Fruit fly (Drosophila melanogaster) whole organism, wandering third instar larva: Measurements from ENCODE around the gene CG31687.

Experiments
- CG32264 ChIP-seq: fragments of 200-800 bp; sonication (Bioruptor generic); optimal IDR thresholded peaks from 2 replicates; lab custom pipeline; 2016; ENCODE audit warnings: missing biosample characterization, missing genetic modification characterization
- CG9705 ChIP-seq: fragments of 200-800 bp; sonication (Bioruptor generic); optimal IDR thresholded peaks from 2 replicates; lab custom pipeline; 2018; ENCODE audit warnings: missing biosample characterization, mild to moderate bottlenecking, missing genetic modification characterization
- CrebA ChIP-seq: fragments of 200-800 bp; sonication (Bioruptor generic); optimal IDR thresholded peaks from 2 replicates; lab custom pipeline; 2016; ENCODE audit warnings: missing biosample characterization, mild to moderate bottlenecking, missing genetic modification characterization, borderline replicate concordance
- N ChIP-seq: fragments of >200 bp; optimal IDR thresholded peaks from 2 replicates; lab custom pipeline; 2018; ENCODE audit warnings: missing biosample characterization, missing external identifiers, missing genetic modification characterization
- Sp1 ChIP-seq: fragments of 200-800 bp; sonication (Bioruptor generic); optimal IDR thresholded peaks from 3 replicates; lab custom pipeline; 2019; ENCODE audit warnings: missing biosample characterization, mild to moderate bottlenecking, missing genetic modification characterization, moderate library complexity
- Vsx2 ChIP-seq: fragments of 200-300, 225-300 bp; sonication (Bioruptor generic); optimal IDR thresholded peaks from 2 replicates; lab custom pipeline; 2018; ENCODE audit warnings: missing biosample characterization, missing genetic modification characterization; ENCODE audit not compliant: partially characterized antibody
- dl ChIP-seq, 2 experiments: fragments of 175-275, 200-275 bp in 1 of 2; fragments of 200-275 bp in 1 of 2; sonication (Bioruptor generic); optimal IDR thresholded peaks; lab custom pipeline; 2018; ENCODE audit warnings: mild to moderate bottlenecking in 2 of 2, missing biosample characterization in 2 of 2, missing genetic modification characterization in 2 of 2, moderate library complexity in 2 of 2; ENCODE audit not compliant: partially characterized antibody in 2 of 2, insufficient read depth in 1 of 2
- fru ChIP-seq: fragments of 200-800 bp; sonication (Bioruptor generic); optimal IDR thresholded peaks from 3 replicates; lab custom pipeline; 2016; ENCODE audit warnings: missing biosample characterization, mild to moderate bottlenecking, missing genetic modification characterization
- h ChIP-seq: fragments of 200-800 bp; sonication (Bioruptor generic); optimal IDR thresholded peaks from 3 replicates; lab custom pipeline; 2016; ENCODE audit warnings: missing biosample characterization, mild to moderate bottlenecking, missing genetic modification characterization
- psq ChIP-seq: fragments of 200-800 bp; sonication (Bioruptor generic); optimal IDR thresholded peaks from 3 replicates; lab custom pipeline; 2017; ENCODE audit warnings: missing biosample characterization, mild to moderate bottlenecking, missing genetic modification characterization, moderate library complexity
- usp ChIP-seq: fragments of >200 bp; optimal IDR thresholded peaks from 2 replicates; lab custom pipeline; 2017; ENCODE audit warnings: missing biosample characterization, missing genetic modification characterization

- TF ChIP-seq CrebA (GFP tag; lab: Kevin White, UChicago) = no peak
- TF ChIP-seq usp (GFP tag; lab: Kevin White, UChicago) = no peak
- TF ChIP-seq Vsx2 = no peak
- TF ChIP-seq psq = no peak
- TF ChIP-seq N (GFP tag; lab: Kevin White, UChicago) = no peak
- no peak for TF ChIP-seq CG32264 (GFP tag; lab: Kevin White, UChicago)
- no peak for TF ChIP-seq h
- TF ChIP-seq fru (GFP tag; lab: Kevin White, UChicago) = no peak
- TF ChIP-seq CG9705 (GFP tag; lab: Kevin White, UChicago) = no peak
- TF ChIP-seq dl (GFP tag; optimal IDR thresholded peaks at IDR 0.05; lab: Kevin White, UChicago; ENCODE audit: insufficient read depth in 1 of 2, partially characterized antibody in 2 of 2) = no peak
- TF ChIP-seq Sp1 (GFP tag; lab: Kevin White, UChicago) = no peak
These were observed 22.6 kb upstream of the CG31687 start for dm6 chr2L:20427401-20427800.
